Fruit fly (Drosophila melanogaster) whole organism, prepupa: ENCODE results near the gene CG2865.

ENCODE experiments used
- CG10631 ChIP-seq: fragments of 200-800 bp; sonication (Bioruptor generic); optimal IDR thresholded peaks from 2 replicates; lab custom pipeline; 2016; ENCODE audit warnings: missing biosample characterization, missing genetic modification characterization
- CG10669 ChIP-seq: fragments of 200-800 bp; sonication (Bioruptor generic); optimal IDR thresholded peaks from 3 replicates; lab custom pipeline; 2018; ENCODE audit warnings: missing biosample characterization, mild to moderate bottlenecking, missing genetic modification characterization, moderate library complexity
- CG11762 ChIP-seq: fragments of 200-800 bp; sonication (Bioruptor generic); optimal IDR thresholded peaks from 3 replicates; lab custom pipeline; 2016; ENCODE audit warnings: missing biosample characterization, missing genetic modification characterization; ENCODE audit not compliant: insufficient read depth
- CG11902 ChIP-seq: fragments of 200-800 bp; sonication (Bioruptor generic); optimal IDR thresholded peaks from 3 replicates; lab custom pipeline; 2016; ENCODE audit warnings: missing biosample characterization, missing genetic modification characterization
- CG15336 ChIP-seq: fragments of 200-800 bp; sonication (Bioruptor generic); IDR thresholded peaks from 2 replicates; pipeline ENCODE4 v1.3.6; 2022; ENCODE audit warnings: missing biosample characterization, missing genetic modification characterization
- CG1621 ChIP-seq: fragments of 200-800 bp; sonication (Bioruptor generic); optimal IDR thresholded peaks from 3 replicates; lab custom pipeline; 2018; ENCODE audit warnings: missing biosample characterization, mild to moderate bottlenecking, missing genetic modification characterization
- CG16779 ChIP-seq: fragments of 200-800 bp; sonication (Bioruptor generic); optimal IDR thresholded peaks from 3 replicates; lab custom pipeline; 2017; ENCODE audit warnings: missing biosample characterization, mild to moderate bottlenecking, missing genetic modification characterization
- CG3032 ChIP-seq: fragments of 200-800 bp; optimal IDR thresholded peaks from 2 replicates; lab custom pipeline; 2019; ENCODE audit warnings: missing biosample characterization, mild to moderate bottlenecking, missing genetic modification characterization, moderate library complexity
- CG31627 ChIP-seq: fragments of 200-800 bp; sonication (Bioruptor generic); optimal IDR thresholded peaks from 3 replicates; lab custom pipeline; 2016; ENCODE audit warnings: missing biosample characterization, missing genetic modification characterization
- CG32006 ChIP-seq: fragments of 200-800 bp; sonication (Bioruptor generic); optimal IDR thresholded peaks from 3 replicates; lab custom pipeline; 2017; ENCODE audit warnings: missing biosample characterization, mild to moderate bottlenecking, missing genetic modification characterization
- CG3919 ChIP-seq: fragments of 200-800 bp; sonication (Bioruptor generic); optimal IDR thresholded peaks from 3 replicates; lab custom pipeline; 2016; ENCODE audit warnings: missing biosample characterization, missing genetic modification characterization
- CG4318 ChIP-seq: fragments of 200-800 bp; sonication (Bioruptor generic); optimal IDR thresholded peaks from 3 replicates; lab custom pipeline; 2017; ENCODE audit warnings: missing biosample characterization, mild to moderate bottlenecking, missing genetic modification characterization
- CG6163 ChIP-seq: fragments of 200-800 bp; sonication (Bioruptor generic); IDR thresholded peaks from 3 replicates; pipeline ENCODE4 v1.3.6; 2022; ENCODE audit warnings: missing biosample characterization, missing genetic modification characterization
- CG6276 ChIP-seq: fragments of 200-800 bp; sonication (Bioruptor generic); optimal IDR thresholded peaks from 2 replicates; lab custom pipeline; 2017; ENCODE audit warnings: missing biosample characterization, mild to moderate bottlenecking, missing genetic modification characterization
- CG6808 ChIP-seq: fragments of 200-800 bp; sonication (Bioruptor generic); optimal IDR thresholded peaks from 3 replicates; lab custom pipeline; 2017; ENCODE audit warnings: missing biosample characterization, missing genetic modification characterization, mild to moderate bottlenecking, moderate library complexity, missing genetic modification reagents
- CG6854 ChIP-seq: fragments of 200-800 bp; sonication (Bioruptor generic); optimal IDR thresholded peaks from 2 replicates; lab custom pipeline; 2017; ENCODE audit warnings: missing biosample characterization, mild to moderate bottlenecking, missing genetic modification characterization
- CG7368 ChIP-seq: fragments of 200-800 bp; sonication (Bioruptor generic); optimal IDR thresholded peaks from 3 replicates; lab custom pipeline; 2016; ENCODE audit warnings: missing biosample characterization, missing genetic modification characterization
- CG8119 ChIP-seq: fragments of 200-800 bp; sonication (Bioruptor generic); IDR thresholded peaks from 3 replicates; pipeline ENCODE4 v1.3.6; 2022; ENCODE audit warnings: missing biosample characterization, missing genetic modification characterization
- CG9139 ChIP-seq: fragments of 200-800 bp; sonication (Bioruptor generic); optimal IDR thresholded peaks from 3 replicates; lab custom pipeline; 2017; ENCODE audit warnings: missing biosample characterization, mild to moderate bottlenecking, missing genetic modification characterization
- Eip75B ChIP-seq: fragments of 200-800 bp; sonication (Bioruptor generic); optimal IDR thresholded peaks from 3 replicates; lab custom pipeline; 2016; ENCODE audit warnings: missing biosample characterization, missing genetic modification characterization
- Eip78C ChIP-seq: fragments of 200-800 bp; sonication (Bioruptor generic); peaks from one replicate; lab custom pipeline; 2016; ENCODE audit warnings: missing biosample characterization, missing genetic modification characterization
- Eip93F ChIP-seq: fragments of 200-800 bp; sonication (Bioruptor generic); optimal IDR thresholded peaks from 2 replicates; lab custom pipeline; 2016; ENCODE audit warnings: missing biosample characterization, mild to moderate bottlenecking, missing genetic modification characterization
- Ets21C ChIP-seq: fragments of 200-800 bp; sonication (Bioruptor generic); optimal IDR thresholded peaks from 3 replicates; lab custom pipeline; 2016; ENCODE audit warnings: missing biosample characterization, missing genetic modification characterization
- Ets96B ChIP-seq: fragments of 200-800 bp; optimal IDR thresholded peaks from 2 replicates; lab custom pipeline; 2019; ENCODE audit warnings: missing biosample characterization, mild to moderate bottlenecking, missing genetic modification characterization, moderate library complexity
- Hr38 ChIP-seq: sonication (Bioruptor generic); optimal IDR thresholded peaks from 2 replicates; lab custom pipeline; 2016; ENCODE audit warnings: missing biosample characterization, missing genetic modification characterization
- Hr39 ChIP-seq: fragments of 200-800 bp; sonication (Bioruptor generic); optimal IDR thresholded peaks from 2 replicates; lab custom pipeline; 2016; ENCODE audit warnings: missing biosample characterization, missing genetic modification characterization
- Hr4 ChIP-seq: fragments of 200-800 bp; sonication (Bioruptor generic); optimal IDR thresholded peaks from 3 replicates; lab custom pipeline; 2016; ENCODE audit warnings: missing biosample characterization, missing genetic modification characterization
- Met ChIP-seq: fragments of 200-800 bp; sonication (Bioruptor generic); optimal IDR thresholded peaks from 3 replicates; lab custom pipeline; 2016; ENCODE audit warnings: missing biosample characterization, missing genetic modification characterization
- Smox ChIP-seq: fragments of 200-800 bp; sonication (Bioruptor generic); optimal IDR thresholded peaks from 3 replicates; lab custom pipeline; 2016; ENCODE audit warnings: missing biosample characterization, missing genetic modification characterization
- Sox14 ChIP-seq: fragments of 200-800 bp; sonication (Bioruptor generic); optimal IDR thresholded peaks from 3 replicates; lab custom pipeline; 2016; ENCODE audit warnings: missing biosample characterization, missing genetic modification characterization
- Sox15 ChIP-seq: fragments of 200-800 bp; sonication (Bioruptor generic); optimal IDR thresholded peaks from 3 replicates; lab custom pipeline; 2016; ENCODE audit warnings: missing biosample characterization, missing genetic modification characterization
- achi ChIP-seq: fragments of 200-800 bp; sonication (Bioruptor generic); optimal IDR thresholded peaks from 3 replicates; lab custom pipeline; 2016; ENCODE audit warnings: missing biosample characterization, missing genetic modification characterization
- cyc ChIP-seq: fragments of 200-800 bp; sonication (Bioruptor generic); optimal IDR thresholded peaks from 3 replicates; lab custom pipeline; 2016; ENCODE audit warnings: missing biosample characterization, missing genetic modification characterization
- dac ChIP-seq: fragments of 200-800 bp; sonication (Bioruptor generic); optimal IDR thresholded peaks from 2 replicates; lab custom pipeline; 2017; ENCODE audit warnings: missing biosample characterization, mild to moderate bottlenecking, missing genetic modification characterization
- eg ChIP-seq: fragments of 200-800 bp; sonication (Bioruptor generic); IDR thresholded peaks from 3 replicates; pipeline ENCODE4 v1.3.6; 2022; ENCODE audit warnings: missing biosample characterization, missing genetic modification characterization
- esn ChIP-seq: fragments of 200-800 bp; sonication (Bioruptor generic); optimal IDR thresholded peaks from 2 replicates; lab custom pipeline; 2016; ENCODE audit warnings: missing biosample characterization, mild to moderate bottlenecking, missing genetic modification characterization, moderate library complexity
- fd59A ChIP-seq: fragments of 200-800 bp; sonication (Bioruptor generic); optimal IDR thresholded peaks from 2 replicates; lab custom pipeline; 2017; ENCODE audit warnings: missing biosample characterization, mild to moderate bottlenecking, missing genetic modification characterization, missing genetic modification reagents
- fkh ChIP-seq: fragments of 200-800 bp; sonication (Bioruptor generic); optimal IDR thresholded peaks from 3 replicates; lab custom pipeline; 2017; ENCODE audit warnings: missing biosample characterization, mild to moderate bottlenecking, missing genetic modification characterization, moderate library complexity
- net ChIP-seq: fragments of 200-800 bp; sonication (Bioruptor generic); optimal IDR thresholded peaks from 3 replicates; lab custom pipeline; 2016; ENCODE audit warnings: missing biosample characterization, missing genetic modification characterization
- pdm3 ChIP-seq: fragments of 200-800 bp; sonication (Bioruptor generic); optimal IDR thresholded peaks from 3 replicates; lab custom pipeline; 2016; ENCODE audit warnings: missing biosample characterization, missing genetic modification characterization
- salr ChIP-seq, 2 experiments: fragments of 200-800 bp; sonication (Bioruptor generic); optimal IDR thresholded peaks; 3 replicates each; lab custom pipeline; 2016 to 2018; ENCODE audit warnings: missing biosample characterization in 2 of 2, missing genetic modification characterization in 2 of 2, mild to moderate bottlenecking in 1 of 2
- spab ChIP-seq: fragments of 200-800 bp; sonication (Bioruptor generic); optimal IDR thresholded peaks from 2 replicates; lab custom pipeline; 2017; ENCODE audit warnings: missing biosample characterization, mild to moderate bottlenecking, missing genetic modification characterization, missing genetic modification reagents
- ss ChIP-seq, 2 experiments: fragments of 200-800 bp; sonication (Bioruptor generic); optimal IDR thresholded peaks; 2 replicates in 1 of 2; 3 replicates in 1 of 2; lab custom pipeline; 2017 to 2018; ENCODE audit warnings: mild to moderate bottlenecking in 2 of 2, missing biosample characterization in 2 of 2, missing genetic modification characterization in 2 of 2, moderate library complexity in 1 of 2
- topi ChIP-seq: fragments of 200-800 bp; sonication (Bioruptor generic); optimal IDR thresholded peaks from 3 replicates; lab custom pipeline; 2016; ENCODE audit warnings: missing biosample characterization, missing genetic modification characterization
- vri ChIP-seq: fragments of 200-800 bp; sonication (Bioruptor generic); optimal IDR thresholded peaks from 3 replicates; lab custom pipeline; 2016; ENCODE audit warnings: missing biosample characterization, mild to moderate bottlenecking, missing genetic modification characterization

Gene CG2865

dm6 chrX:2262511-2262910 lies 30.7 kb downstream of the CG2865 start, which contains the start of the genes temp and CG3071 (continued):
- peak; percentile 38 for TF ChIP-seq CG3919
- TF ChIP-seq CG6163 (GFP tag; lab: Robert Waterston, UW) = no peak
- peak; percentile 72 for TF ChIP-seq Sox14
- no peak for TF ChIP-seq CG9139 (GFP tag; lab: Kevin White, UChicago)
- TF ChIP-seq CG6808 (GFP tag; lab: Kevin White, UChicago) = peak; percentile 38
- TF ChIP-seq Ets21C (GFP tag; lab: Kevin White, UChicago) = peak; percentile 63
- TF ChIP-seq Eip93F (GFP tag; lab: Kevin White, UChicago) = no peak
- no peak for TF ChIP-seq vri
- TF ChIP-seq CG11762 = no peak
- TF ChIP-seq CG10631 (GFP tag; lab: Kevin White, UChicago) = peak; percentile 65
- TF ChIP-seq CG4318 (GFP tag; lab: Kevin White, UChicago) = no peak
- TF ChIP-seq topi (GFP tag; lab: Kevin White, UChicago) = peak; percentile 57
- TF ChIP-seq eg (GFP tag; lab: Robert Waterston, UW) = no peak
- peak; percentile 65 for TF ChIP-seq pdm3
- TF ChIP-seq Eip78C = peak; percentile 72
- peak; percentile 17 for TF ChIP-seq CG11902
- TF ChIP-seq cyc (GFP tag; lab: Kevin White, UChicago) = peak; percentile 62
- peak; percentile 62 for TF ChIP-seq CG3032 (tag; lab: Kevin White, UChicago)
- peak; percentile 62 for TF ChIP-seq Hr4
- TF ChIP-seq, all 60 proteins: peak for 36

- TF ChIP-seq spab (GFP tag; lab: Kevin White, UChicago) = no peak
- no peak for TF ChIP-seq CG11762
- TF ChIP-seq Hr4 = no peak
Observed at dm6 chrX:2259763-2260162, 33.4 kb downstream of the CG2865 start, which contains the start of gene CG3078. Gene CG3078 (minus strand): TSS chrX:2259863.

dm6 chrX:2258602-2259233 lies 34.5 kb downstream of the CG2865 start:
- TF ChIP-seq CG1621 = no peak
- TF ChIP-seq Sox15 = no peak
- 0 out of 3 replicates have a peak, but pooled peaks have one; percentile 39 for TF ChIP-seq CG8119 (GFP tag; lab: Robert Waterston, UW)
- peak; percentile 9 for TF ChIP-seq CG3919
- TF ChIP-seq CG9139 (GFP tag; lab: Kevin White, UChicago) = peak; percentile 11
- TF ChIP-seq net (GFP tag; lab: Kevin White, UChicago) = no peak
- no peak for TF ChIP-seq esn (GFP tag; lab: Kevin White, UChicago)
- TF ChIP-seq ss (GFP tag; optimal IDR thresholded peaks at IDR 0.05; lab: Kevin White, UChicago) = peak in 1 of 2 experiments; percentile 39
- peak; percentile 61 for TF ChIP-seq Eip78C
- TF ChIP-seq CG6808 (GFP tag; lab: Kevin White, UChicago) = peak; percentile 20
- no peak for TF ChIP-seq vri
- TF ChIP-seq Hr38 = no peak
- TF ChIP-seq CG15336 (GFP tag; lab: Robert Waterston, UW) = peak; percentile 50; the same call in 1 of the 2 replicates
- peak; percentile 30 for TF ChIP-seq achi (GFP tag; lab: Kevin White, UChicago)
- no peak for TF ChIP-seq Smox (GFP tag; lab: Kevin White, UChicago)
- peak; percentile 15 for TF ChIP-seq CG7368
- peak; percentile 43 for TF ChIP-seq CG32006 (GFP tag; lab: Kevin White, UChicago)
- TF ChIP-seq dac (GFP tag; lab: Kevin White, UChicago) = peak; percentile 1
- TF ChIP-seq Ets96B (tag; lab: Kevin White, UChicago) = peak; percentile 6
- no peak for TF ChIP-seq CG31627 (GFP tag; lab: Kevin White, UChicago)
- TF ChIP-seq topi (GFP tag; lab: Kevin White, UChicago) = no peak
- TF ChIP-seq CG6854 (GFP tag; lab: Kevin White, UChicago) = no peak
- peak; percentile 19 for TF ChIP-seq Hr4
- peak; percentile 18 for TF ChIP-seq CG10669
- TF ChIP-seq Met (GFP tag; lab: Kevin White, UChicago) = no peak
- no peak for TF ChIP-seq fkh (GFP tag; lab: Kevin White, UChicago)
- TF ChIP-seq Eip75B (GFP tag; lab: Kevin White, UChicago) = no peak
- TF ChIP-seq fd59A = peak; percentile 9
- TF ChIP-seq CG6276 (GFP tag; lab: Kevin White, UChicago) = peak; percentile 30
- TF ChIP-seq Eip93F (GFP tag; lab: Kevin White, UChicago) = no peak
- TF ChIP-seq salr (GFP tag; optimal IDR thresholded peaks at IDR 0.05; lab: Kevin White, UChicago) = no peak
- TF ChIP-seq CG4318 (GFP tag; lab: Kevin White, UChicago) = no peak
- no peak for TF ChIP-seq Hr39 (GFP tag; lab: Kevin White, UChicago)
- TF ChIP-seq CG16779 (tag; lab: Kevin White, UChicago) = no peak
